Fruit fly (Drosophila melanogaster) whole organism, wandering third instar larva: ENCODE data around the gene Srrm1.

Experiments used
- Abd-B ChIP-seq: fragments of >200 bp; optimal IDR thresholded peaks from 2 replicates; lab custom pipeline; 2017; ENCODE audit warnings: missing biosample characterization, missing genetic modification characterization
- CG32264 ChIP-seq: fragments of 200-800 bp; sonication (Bioruptor generic); optimal IDR thresholded peaks from 2 replicates; lab custom pipeline; 2016; ENCODE audit warnings: missing biosample characterization, missing genetic modification characterization
- CG9705 ChIP-seq: fragments of 200-800 bp; sonication (Bioruptor generic); optimal IDR thresholded peaks from 2 replicates; lab custom pipeline; 2018; ENCODE audit warnings: missing biosample characterization, mild to moderate bottlenecking, missing genetic modification characterization
- CrebA ChIP-seq: fragments of 200-800 bp; sonication (Bioruptor generic); optimal IDR thresholded peaks from 2 replicates; lab custom pipeline; 2016; ENCODE audit warnings: missing biosample characterization, mild to moderate bottlenecking, missing genetic modification characterization, borderline replicate concordance
- Dfd ChIP-seq: fragments of >200 bp; optimal IDR thresholded peaks from 2 replicates; lab custom pipeline; 2017; ENCODE audit warnings: missing biosample characterization, missing genetic modification characterization
- Dif ChIP-seq: fragments of 200-275, 200-300 bp; sonication (Bioruptor generic); optimal IDR thresholded peaks from 2 replicates; lab custom pipeline; 2018; ENCODE audit warnings: missing biosample characterization, missing genetic modification characterization; ENCODE audit not compliant: partially characterized antibody
- GATAd ChIP-seq: sonication (Bioruptor generic); optimal IDR thresholded peaks from 2 replicates; lab custom pipeline; 2016; ENCODE audit warnings: missing biosample characterization, missing genetic modification characterization
- HLH106 ChIP-seq: fragments of 200-800 bp; optimal IDR thresholded peaks from 3 replicates; lab custom pipeline; 2019; ENCODE audit warnings: missing biosample characterization, mild to moderate bottlenecking, missing genetic modification characterization, moderate library complexity
- Hnf4 ChIP-seq: fragments of 200-800 bp; sonication (Bioruptor generic); optimal IDR thresholded peaks from 2 replicates; lab custom pipeline; 2016; ENCODE audit warnings: missing biosample characterization, mild to moderate bottlenecking, missing genetic modification characterization
- Hr78 ChIP-seq: fragments of >200 bp; optimal IDR thresholded peaks from 2 replicates; lab custom pipeline; 2017; ENCODE audit warnings: missing biosample characterization, missing genetic modification characterization
- Hr83 ChIP-seq: fragments of 200-300 bp; sonication (Bioruptor generic); optimal IDR thresholded peaks from 2 replicates; lab custom pipeline; 2016; ENCODE audit warnings: missing biosample characterization, mild to moderate bottlenecking, missing genetic modification characterization, moderate library complexity; ENCODE audit not compliant: poor library complexity, severe bottlenecking
- Jra ChIP-seq: sonication (Bioruptor generic); optimal IDR thresholded peaks from 2 replicates; lab custom pipeline; 2016; ENCODE audit warnings: missing biosample characterization, missing genetic modification characterization
- Mio ChIP-seq: sonication (Bioruptor generic); optimal IDR thresholded peaks from 2 replicates; lab custom pipeline; 2016; ENCODE audit warnings: missing biosample characterization, missing genetic modification characterization
- Myc ChIP-seq: fragments of >200 bp; optimal IDR thresholded peaks from 2 replicates; lab custom pipeline; 2017
- N ChIP-seq: fragments of >200 bp; optimal IDR thresholded peaks from 2 replicates; lab custom pipeline; 2018; ENCODE audit warnings: missing biosample characterization, missing external identifiers, missing genetic modification characterization
- OdsH ChIP-seq: fragments of 200-800 bp; sonication (Bioruptor generic); optimal IDR thresholded peaks from 2 replicates; lab custom pipeline; 2016; ENCODE audit warnings: missing biosample characterization, mild to moderate bottlenecking, missing genetic modification characterization
- Rel ChIP-seq, 2 experiments: fragments of 200-800 bp; sonication (Bioruptor generic) in 1 of 2; optimal IDR thresholded peaks; 2 replicates in 1 of 2; 3 replicates in 1 of 2; lab custom pipeline; 2016 to 2019; ENCODE audit warnings: mild to moderate bottlenecking in 2 of 2, missing biosample characterization in 2 of 2, missing genetic modification characterization in 2 of 2, moderate library complexity in 1 of 2
- Sp1 ChIP-seq: fragments of 200-800 bp; sonication (Bioruptor generic); optimal IDR thresholded peaks from 3 replicates; lab custom pipeline; 2019; ENCODE audit warnings: missing biosample characterization, mild to moderate bottlenecking, missing genetic modification characterization, moderate library complexity
- Vsx2 ChIP-seq: fragments of 200-300, 225-300 bp; sonication (Bioruptor generic); optimal IDR thresholded peaks from 2 replicates; lab custom pipeline; 2018; ENCODE audit warnings: missing biosample characterization, missing genetic modification characterization; ENCODE audit not compliant: partially characterized antibody
- br ChIP-seq: fragments of 200-800 bp; sonication (Bioruptor generic); optimal IDR thresholded peaks from 2 replicates; lab custom pipeline; 2016; ENCODE audit warnings: missing biosample characterization, missing genetic modification characterization
- dl ChIP-seq, 2 experiments: fragments of 175-275, 200-275 bp in 1 of 2; fragments of 200-275 bp in 1 of 2; sonication (Bioruptor generic); optimal IDR thresholded peaks; lab custom pipeline; 2018; ENCODE audit warnings: mild to moderate bottlenecking in 2 of 2, missing biosample characterization in 2 of 2, missing genetic modification characterization in 2 of 2, moderate library complexity in 2 of 2; ENCODE audit not compliant: partially characterized antibody in 2 of 2, insufficient read depth in 1 of 2
- dmrt93B ChIP-seq: fragments of 200-800 bp; sonication (Bioruptor generic); optimal IDR thresholded peaks from 2 replicates; lab custom pipeline; 2018; ENCODE audit warnings: missing biosample characterization, mild to moderate bottlenecking, missing genetic modification characterization
- dsf ChIP-seq: sonication (Bioruptor generic); optimal IDR thresholded peaks from 2 replicates; lab custom pipeline; 2016; ENCODE audit warnings: missing biosample characterization, missing genetic modification characterization, borderline replicate concordance
- ey ChIP-seq: fragments of 200-800 bp; sonication (Bioruptor generic); optimal IDR thresholded peaks from 2 replicates; lab custom pipeline; 2016; ENCODE audit warnings: missing biosample characterization, missing genetic modification characterization
- foxo ChIP-seq, 2 experiments: fragments of 200-800 bp; sonication (Bioruptor generic); optimal IDR thresholded peaks; 2 replicates in 1 of 2; 3 replicates in 1 of 2; lab custom pipeline; 2016 to 2017; ENCODE audit warnings: missing biosample characterization in 2 of 2, missing genetic modification characterization in 2 of 2
- fru ChIP-seq: fragments of 200-800 bp; sonication (Bioruptor generic); optimal IDR thresholded peaks from 3 replicates; lab custom pipeline; 2016; ENCODE audit warnings: missing biosample characterization, mild to moderate bottlenecking, missing genetic modification characterization
- h ChIP-seq: fragments of 200-800 bp; sonication (Bioruptor generic); optimal IDR thresholded peaks from 3 replicates; lab custom pipeline; 2016; ENCODE audit warnings: missing biosample characterization, mild to moderate bottlenecking, missing genetic modification characterization
- jim ChIP-seq: fragments of 175-275, 200-325 bp; sonication (Bioruptor generic); optimal IDR thresholded peaks from 2 replicates; lab custom pipeline; 2016; ENCODE audit warnings: missing biosample characterization, mild to moderate bottlenecking, missing genetic modification characterization
- lola ChIP-seq: fragments of >200 bp; optimal IDR thresholded peaks from 2 replicates; lab custom pipeline; 2017; ENCODE audit warnings: missing biosample characterization, missing genetic modification characterization
- psq ChIP-seq: fragments of 200-800 bp; sonication (Bioruptor generic); optimal IDR thresholded peaks from 3 replicates; lab custom pipeline; 2017; ENCODE audit warnings: missing biosample characterization, mild to moderate bottlenecking, missing genetic modification characterization, moderate library complexity
- rgr ChIP-seq: fragments of 200-800 bp; sonication (Bioruptor generic); optimal IDR thresholded peaks from 3 replicates; lab custom pipeline; 2016; ENCODE audit warnings: missing biosample characterization, mild to moderate bottlenecking, missing genetic modification characterization
- sage ChIP-seq: fragments of 200-800 bp; sonication (Bioruptor generic); optimal IDR thresholded peaks from 2 replicates; lab custom pipeline; 2016; ENCODE audit warnings: missing biosample characterization, mild to moderate bottlenecking, missing genetic modification characterization
- sv ChIP-seq: fragments of 200-800 bp; sonication (Bioruptor generic); optimal IDR thresholded peaks from 3 replicates; lab custom pipeline; 2016; ENCODE audit warnings: missing biosample characterization, missing genetic modification characterization
- tai ChIP-seq: sonication (Bioruptor generic); optimal IDR thresholded peaks from 2 replicates; lab custom pipeline; 2016; ENCODE audit warnings: missing biosample characterization, missing genetic modification characterization
- usp ChIP-seq: fragments of >200 bp; optimal IDR thresholded peaks from 2 replicates; lab custom pipeline; 2017; ENCODE audit warnings: missing biosample characterization, missing genetic modification characterization

Srrm1 gene

DNA sequence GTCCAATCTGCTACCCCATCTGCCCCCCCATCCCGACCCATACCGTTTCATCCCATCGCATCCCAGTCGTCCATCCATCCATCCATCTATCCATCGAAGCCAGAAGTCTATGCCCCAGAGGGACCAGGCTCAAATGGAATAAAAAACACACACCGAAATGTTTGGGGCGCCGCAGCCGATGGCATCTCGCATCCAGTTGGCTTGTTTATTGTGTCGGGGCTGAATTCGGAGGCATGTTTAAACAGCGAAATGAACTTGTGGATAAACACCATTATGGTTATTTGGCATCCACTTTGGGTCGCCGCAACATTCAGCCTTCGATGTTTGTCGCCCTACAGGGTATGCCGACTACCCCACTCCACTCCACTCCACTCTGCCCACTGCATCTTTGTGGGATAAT lies 43.8 kb downstream of the Srrm1 start:
- TF ChIP-seq Jra (no peak), CG9705 (no peak), dmrt93B (no peak), Hr78 (no peak), HLH106 (tag; lab: Kevin White, UChicago) (no peak), dsf (no peak), foxo (GFP tag; optimal IDR thresholded peaks at IDR 0.05; lab: Kevin White, UChicago) (no peak), sage (GFP tag; lab: Kevin White, UChicago) (no peak), Myc (lab: Kevin White, UChicago) (no peak), GATAd (no peak), ey (GFP tag; lab: Kevin White, UChicago) (no peak), CG32264 (GFP tag; lab: Kevin White, UChicago) (no peak), jim (no peak), psq (no peak)

dm6 chr3L:13081284-13081937 lies 44.8 kb downstream of the Srrm1 start:
- TF ChIP-seq foxo (GFP tag; optimal IDR thresholded peaks at IDR 0.05; lab: Kevin White, UChicago) (no peak), Rel (GFP tag; optimal IDR thresholded peaks at IDR 0.05; lab: Kevin White, UChicago) (no peak), Rel (tag; optimal IDR thresholded peaks at IDR 0.05; lab: Kevin White, UChicago) (no peak), sv (GFP tag; lab: Kevin White, UChicago) (no peak), sage (GFP tag; lab: Kevin White, UChicago) (no peak), Abd-B (GFP tag; lab: Kevin White, UChicago) (no peak), CG9705 (no peak), ey (GFP tag; lab: Kevin White, UChicago) (no peak)

DNA sequence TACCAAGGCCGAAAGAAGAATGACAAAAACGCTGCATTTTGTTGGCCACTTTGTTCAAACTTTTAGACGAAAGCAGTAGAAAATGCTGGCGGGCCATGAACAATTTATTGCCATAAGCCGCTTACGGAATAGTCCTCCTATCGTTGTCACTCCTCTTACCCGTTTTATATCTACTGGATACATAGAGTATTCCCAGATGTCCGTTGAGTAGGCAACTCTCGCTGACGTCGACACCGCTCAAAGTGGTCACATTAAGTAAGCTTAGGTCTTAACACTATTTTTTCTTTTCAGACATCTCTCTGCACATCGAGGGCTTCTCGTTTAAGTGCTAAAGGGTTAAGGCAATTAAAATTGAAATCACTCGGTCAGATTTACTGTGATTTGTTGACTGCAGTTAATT lies 46.8 kb downstream of the Srrm1 start:
- no peak for TF ChIP-seq Hr83
- TF ChIP-seq Myc (lab: Kevin White, UChicago) = no peak
- TF ChIP-seq Hr78 = no peak
- no peak for TF ChIP-seq OdsH (GFP tag; lab: Kevin White, UChicago)
- no peak for TF ChIP-seq sv (GFP tag; lab: Kevin White, UChicago)
- TF ChIP-seq CG32264 (GFP tag; lab: Kevin White, UChicago) = no peak
- no peak for TF ChIP-seq Sp1 (GFP tag; lab: Kevin White, UChicago)
- TF ChIP-seq Dif (GFP tag; lab: Kevin White, UChicago) = no peak
- TF ChIP-seq N = no peak
- TF ChIP-seq tai = no peak
- no peak for TF ChIP-seq GATAd
- no peak for TF ChIP-seq CrebA (GFP tag; lab: Kevin White, UChicago)
- no peak for TF ChIP-seq dl (GFP tag; optimal IDR thresholded peaks at IDR 0.05; lab: Kevin White, UChicago; ENCODE audit: insufficient read depth in 1 of 2, partially characterized antibody in 2 of 2)
- TF ChIP-seq usp (GFP tag; lab: Kevin White, UChicago) = no peak
- no peak for TF ChIP-seq lola (GFP tag; lab: Kevin White, UChicago)
- TF ChIP-seq dsf = no peak
- TF ChIP-seq br (GFP tag; lab: Kevin White, UChicago) = no peak
- no peak for TF ChIP-seq Mio (GFP tag; lab: Kevin White, UChicago)

dm6 chr3L:13084477-13084876 lies 47.9 kb downstream of the Srrm1 start:
- TF ChIP-seq ey (GFP tag; lab: Kevin White, UChicago) (no peak), usp (GFP tag; lab: Kevin White, UChicago) (no peak), CrebA (GFP tag; lab: Kevin White, UChicago) (no peak), CG32264 (GFP tag; lab: Kevin White, UChicago) (no peak), tai (no peak), Dfd (GFP tag; lab: Kevin White, UChicago) (no peak), Myc (lab: Kevin White, UChicago) (no peak), dsf (no peak), Hr78 (no peak), lola (GFP tag; lab: Kevin White, UChicago) (no peak), Dif (GFP tag; lab: Kevin White, UChicago) (no peak), rgr (no peak), Vsx2 (GFP tag; lab: Kevin White, UChicago) (no peak), fru (GFP tag; lab: Kevin White, UChicago) (no peak), Hnf4 (GFP tag; lab: Kevin White, UChicago) (no peak), sage (GFP tag; lab: Kevin White, UChicago) (no peak), h (GFP tag; lab: Kevin White, UChicago) (no peak), foxo (GFP tag; optimal IDR thresholded peaks at IDR 0.05; lab: Kevin White, UChicago) (no peak), br (GFP tag; lab: Kevin White, UChicago) (no peak), dl (GFP tag; optimal IDR thresholded peaks at IDR 0.05; lab: Kevin White, UChicago; ENCODE audit: insufficient read depth in 1 of 2, partially characterized antibody in 2 of 2) (no peak)
- TF ChIP-seq, all 38 proteins: peak for 0
